Worm (Caenorhabditis elegans): ENCODE measurements around the gene DH11.5.

ce11 chrII:8028246-8028694 lies 51.9 kb downstream of the DH11.5 start:
- TF ChIP-seq him-1 (tag; optimal IDR thresholded peaks at IDR 0.05) (peak; percentile 93), dao-5 (tag; optimal IDR thresholded peaks at IDR 0.05) (peak; percentile 70)

Data from whole organism, L4/young adult.